Fruit fly (Drosophila melanogaster) Kc167 (cell line): ENCODE data around the gene PIP4K.

Experiments
- Myc ChIP-seq: fragments of >200 bp; optimal IDR thresholded peaks from 2 replicates; lab custom pipeline; 2017; ENCODE audit warnings: missing external identifiers
- h ChIP-seq: fragments of >200 bp; optimal IDR thresholded peaks from 3 replicates; lab custom pipeline; 2018; ENCODE audit warnings: missing external identifiers
- insv ChIP-seq: fragments of >200 bp; optimal IDR thresholded peaks from 3 replicates; lab custom pipeline; 2018; ENCODE audit warnings: missing external identifiers
- psq ChIP-seq: fragments of >200 bp; optimal IDR thresholded peaks from 2 replicates; lab custom pipeline; 2017; ENCODE audit warnings: missing external identifiers
- ttk ChIP-seq: sonication (Bioruptor generic); optimal IDR thresholded peaks from 2 replicates; lab custom pipeline; 2017; ENCODE audit warnings: missing external identifiers

DNA sequence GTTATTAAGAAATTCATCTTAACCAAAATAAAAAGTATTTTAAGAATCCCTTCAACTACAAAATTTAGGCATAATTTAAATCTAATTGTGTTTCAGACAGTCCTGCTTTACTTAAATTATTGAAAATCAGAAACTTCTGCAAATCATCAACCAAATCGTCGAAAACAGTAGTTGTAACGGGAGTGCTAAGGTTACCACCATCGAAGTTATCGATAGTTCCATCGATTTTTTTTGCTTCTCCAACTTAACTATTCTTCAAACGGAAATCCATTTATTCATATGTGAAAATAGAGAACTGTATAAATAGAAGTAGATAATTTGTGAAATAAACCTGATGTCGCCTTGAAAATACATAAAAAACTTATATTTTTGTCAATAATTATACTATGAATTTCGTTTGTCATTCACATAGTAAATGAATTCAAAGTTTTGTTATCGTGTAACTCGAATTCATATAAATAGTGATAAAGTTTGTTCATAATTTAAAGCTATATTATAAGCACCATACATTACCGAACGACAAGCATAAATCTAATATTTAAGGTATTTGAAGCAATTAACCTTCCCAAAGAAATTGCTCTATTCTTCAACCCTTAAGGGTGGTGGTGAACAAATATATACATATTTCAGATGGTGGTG, 35.1 kb upstream of the PIP4K start:
- TF ChIP-seq ttk (lab: Kevin White, UChicago) (no peak), psq (no peak), insv (lab: Kevin White, UChicago) (no peak), Myc (lab: Kevin White, UChicago) (no peak), h (lab: Kevin White, UChicago) (no peak)
